Fruit fly (Drosophila melanogaster) whole organism, prepupa: ENCODE measurements around the gene CG13676.

Experiments
- CG10631 ChIP-seq: fragments of 200-800 bp; sonication (Bioruptor generic); optimal IDR thresholded peaks from 2 replicates; lab custom pipeline; 2016; ENCODE audit warnings: missing biosample characterization, missing genetic modification characterization
- CG10669 ChIP-seq: fragments of 200-800 bp; sonication (Bioruptor generic); optimal IDR thresholded peaks from 3 replicates; lab custom pipeline; 2018; ENCODE audit warnings: missing biosample characterization, mild to moderate bottlenecking, missing genetic modification characterization, moderate library complexity
- CG11762 ChIP-seq: fragments of 200-800 bp; sonication (Bioruptor generic); optimal IDR thresholded peaks from 3 replicates; lab custom pipeline; 2016; ENCODE audit warnings: missing biosample characterization, missing genetic modification characterization; ENCODE audit not compliant: insufficient read depth
- CG15336 ChIP-seq: fragments of 200-800 bp; sonication (Bioruptor generic); IDR thresholded peaks from 2 replicates; pipeline ENCODE4 v1.3.6; 2022; ENCODE audit warnings: missing biosample characterization, missing genetic modification characterization
- CG1621 ChIP-seq: fragments of 200-800 bp; sonication (Bioruptor generic); optimal IDR thresholded peaks from 3 replicates; lab custom pipeline; 2018; ENCODE audit warnings: missing biosample characterization, mild to moderate bottlenecking, missing genetic modification characterization
- CG16779 ChIP-seq: fragments of 200-800 bp; sonication (Bioruptor generic); optimal IDR thresholded peaks from 3 replicates; lab custom pipeline; 2017; ENCODE audit warnings: missing biosample characterization, mild to moderate bottlenecking, missing genetic modification characterization
- CG3032 ChIP-seq: fragments of 200-800 bp; optimal IDR thresholded peaks from 2 replicates; lab custom pipeline; 2019; ENCODE audit warnings: missing biosample characterization, mild to moderate bottlenecking, missing genetic modification characterization, moderate library complexity
- CG32006 ChIP-seq: fragments of 200-800 bp; sonication (Bioruptor generic); optimal IDR thresholded peaks from 3 replicates; lab custom pipeline; 2017; ENCODE audit warnings: missing biosample characterization, mild to moderate bottlenecking, missing genetic modification characterization
- CG4318 ChIP-seq: fragments of 200-800 bp; sonication (Bioruptor generic); optimal IDR thresholded peaks from 3 replicates; lab custom pipeline; 2017; ENCODE audit warnings: missing biosample characterization, mild to moderate bottlenecking, missing genetic modification characterization
- CG6163 ChIP-seq: fragments of 200-800 bp; sonication (Bioruptor generic); IDR thresholded peaks from 3 replicates; pipeline ENCODE4 v1.3.6; 2022; ENCODE audit warnings: missing biosample characterization, missing genetic modification characterization
- CG6276 ChIP-seq: fragments of 200-800 bp; sonication (Bioruptor generic); optimal IDR thresholded peaks from 2 replicates; lab custom pipeline; 2017; ENCODE audit warnings: missing biosample characterization, mild to moderate bottlenecking, missing genetic modification characterization
- CG6854 ChIP-seq: fragments of 200-800 bp; sonication (Bioruptor generic); optimal IDR thresholded peaks from 2 replicates; lab custom pipeline; 2017; ENCODE audit warnings: missing biosample characterization, mild to moderate bottlenecking, missing genetic modification characterization
- CG7368 ChIP-seq: fragments of 200-800 bp; sonication (Bioruptor generic); optimal IDR thresholded peaks from 3 replicates; lab custom pipeline; 2016; ENCODE audit warnings: missing biosample characterization, missing genetic modification characterization
- CG8632 ChIP-seq: fragments of 200-800 bp; sonication (Bioruptor generic); optimal IDR thresholded peaks from 3 replicates; lab custom pipeline; 2016; ENCODE audit warnings: missing biosample characterization, missing genetic modification characterization
- Eip75B ChIP-seq: fragments of 200-800 bp; sonication (Bioruptor generic); optimal IDR thresholded peaks from 3 replicates; lab custom pipeline; 2016; ENCODE audit warnings: missing biosample characterization, missing genetic modification characterization
- Eip93F ChIP-seq: fragments of 200-800 bp; sonication (Bioruptor generic); optimal IDR thresholded peaks from 2 replicates; lab custom pipeline; 2016; ENCODE audit warnings: missing biosample characterization, mild to moderate bottlenecking, missing genetic modification characterization
- Ets21C ChIP-seq: fragments of 200-800 bp; sonication (Bioruptor generic); optimal IDR thresholded peaks from 3 replicates; lab custom pipeline; 2016; ENCODE audit warnings: missing biosample characterization, missing genetic modification characterization
- Ets96B ChIP-seq: fragments of 200-800 bp; optimal IDR thresholded peaks from 2 replicates; lab custom pipeline; 2019; ENCODE audit warnings: missing biosample characterization, mild to moderate bottlenecking, missing genetic modification characterization, moderate library complexity
- Hr39 ChIP-seq: fragments of 200-800 bp; sonication (Bioruptor generic); optimal IDR thresholded peaks from 2 replicates; lab custom pipeline; 2016; ENCODE audit warnings: missing biosample characterization, missing genetic modification characterization
- Lpt ChIP-seq: fragments of 200-800 bp; sonication (Bioruptor generic); optimal IDR thresholded peaks from 3 replicates; lab custom pipeline; 2016; ENCODE audit warnings: missing biosample characterization, missing genetic modification characterization
- Met ChIP-seq: fragments of 200-800 bp; sonication (Bioruptor generic); optimal IDR thresholded peaks from 3 replicates; lab custom pipeline; 2016; ENCODE audit warnings: missing biosample characterization, missing genetic modification characterization
- OdsH ChIP-seq: fragments of 200-800 bp; sonication (Bioruptor generic); optimal IDR thresholded peaks from 3 replicates; lab custom pipeline; 2016; ENCODE audit warnings: missing biosample characterization, missing genetic modification characterization
- Sox14 ChIP-seq: fragments of 200-800 bp; sonication (Bioruptor generic); optimal IDR thresholded peaks from 3 replicates; lab custom pipeline; 2016; ENCODE audit warnings: missing biosample characterization, missing genetic modification characterization
- achi ChIP-seq: fragments of 200-800 bp; sonication (Bioruptor generic); optimal IDR thresholded peaks from 3 replicates; lab custom pipeline; 2016; ENCODE audit warnings: missing biosample characterization, missing genetic modification characterization
- dac ChIP-seq: fragments of 200-800 bp; sonication (Bioruptor generic); optimal IDR thresholded peaks from 2 replicates; lab custom pipeline; 2017; ENCODE audit warnings: missing biosample characterization, mild to moderate bottlenecking, missing genetic modification characterization
- dsx ChIP-seq: fragments of 200-800 bp; optimal IDR thresholded peaks from 3 replicates; lab custom pipeline; 2019; ENCODE audit warnings: missing biosample characterization, mild to moderate bottlenecking, missing genetic modification characterization, moderate library complexity; ENCODE audit not compliant: poor library complexity, severe bottlenecking
- esn ChIP-seq: fragments of 200-800 bp; sonication (Bioruptor generic); optimal IDR thresholded peaks from 2 replicates; lab custom pipeline; 2016; ENCODE audit warnings: missing biosample characterization, mild to moderate bottlenecking, missing genetic modification characterization, moderate library complexity
- fd85E ChIP-seq: fragments of 200-800 bp; sonication (Bioruptor generic); optimal IDR thresholded peaks from 3 replicates; lab custom pipeline; 2016; ENCODE audit warnings: missing biosample characterization, missing genetic modification characterization
- fkh ChIP-seq: fragments of 200-800 bp; sonication (Bioruptor generic); optimal IDR thresholded peaks from 3 replicates; lab custom pipeline; 2017; ENCODE audit warnings: missing biosample characterization, mild to moderate bottlenecking, missing genetic modification characterization, moderate library complexity
- salr ChIP-seq, 2 experiments: fragments of 200-800 bp; sonication (Bioruptor generic); optimal IDR thresholded peaks; 3 replicates each; lab custom pipeline; 2016 to 2018; ENCODE audit warnings: missing biosample characterization in 2 of 2, missing genetic modification characterization in 2 of 2, mild to moderate bottlenecking in 1 of 2
- svp ChIP-seq: fragments of 200-800 bp; sonication (Bioruptor generic); peaks from one replicate; lab custom pipeline; 2016; ENCODE audit warnings: missing biosample characterization, missing genetic modification characterization
- topi ChIP-seq: fragments of 200-800 bp; sonication (Bioruptor generic); optimal IDR thresholded peaks from 3 replicates; lab custom pipeline; 2016; ENCODE audit warnings: missing biosample characterization, missing genetic modification characterization
- vri ChIP-seq: fragments of 200-800 bp; sonication (Bioruptor generic); optimal IDR thresholded peaks from 3 replicates; lab custom pipeline; 2016; ENCODE audit warnings: missing biosample characterization, mild to moderate bottlenecking, missing genetic modification characterization

CG13676 gene

DNA sequence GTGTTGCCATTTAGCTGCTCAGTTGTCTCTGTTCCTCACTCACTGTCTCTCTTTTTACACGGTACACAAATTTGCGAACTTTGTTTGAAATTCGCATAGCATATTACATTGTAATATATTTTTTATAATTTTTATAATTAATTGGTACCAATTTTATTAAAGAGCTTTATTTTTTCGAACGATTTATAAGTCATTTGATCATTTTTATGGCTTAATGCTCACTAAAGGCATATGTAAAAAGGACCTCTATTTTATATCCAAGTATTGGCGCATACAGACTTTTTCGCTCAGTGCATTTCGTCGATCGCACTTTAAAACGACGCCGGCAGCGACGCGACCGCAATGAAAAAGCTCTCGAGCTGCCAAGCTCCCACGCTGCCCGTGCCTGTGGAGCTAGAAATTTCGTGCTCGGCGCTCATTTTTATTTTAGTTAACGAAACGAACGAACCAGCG lies 55.5 kb downstream of the CG13676 start (continued):
- TF ChIP-seq fkh (GFP tag; lab: Kevin White, UChicago), result peak; percentile 51
- peak; percentile 91 for TF ChIP-seq esn
- TF ChIP-seq Eip93F (GFP tag; lab: Kevin White, UChicago), result peak; percentile 74
- peak; percentile 90 for TF ChIP-seq CG7368
- TF ChIP-seq CG6276, result peak; percentile 97
- peak; percentile 83 for TF ChIP-seq Met (GFP tag; lab: Kevin White, UChicago)
- peak; percentile 97 for TF ChIP-seq Lpt (GFP tag; lab: Kevin White, UChicago)
- peak; percentile 91 for TF ChIP-seq dac (GFP tag; lab: Kevin White, UChicago)
- TF ChIP-seq CG4318 (GFP tag; lab: Kevin White, UChicago), result peak; percentile 94
- TF ChIP-seq CG6854 (GFP tag; lab: Kevin White, UChicago), result peak; percentile 45
- TF ChIP-seq svp (GFP tag; lab: Kevin White, UChicago), result peak; percentile 89
- peak; percentile 54 for TF ChIP-seq fd85E (GFP tag; lab: Kevin White, UChicago)
- TF ChIP-seq CG15336 (GFP tag; lab: Robert Waterston, UW), result peak; percentile 97
- TF ChIP-seq topi (GFP tag; lab: Kevin White, UChicago), result peak; percentile 82

DNA sequence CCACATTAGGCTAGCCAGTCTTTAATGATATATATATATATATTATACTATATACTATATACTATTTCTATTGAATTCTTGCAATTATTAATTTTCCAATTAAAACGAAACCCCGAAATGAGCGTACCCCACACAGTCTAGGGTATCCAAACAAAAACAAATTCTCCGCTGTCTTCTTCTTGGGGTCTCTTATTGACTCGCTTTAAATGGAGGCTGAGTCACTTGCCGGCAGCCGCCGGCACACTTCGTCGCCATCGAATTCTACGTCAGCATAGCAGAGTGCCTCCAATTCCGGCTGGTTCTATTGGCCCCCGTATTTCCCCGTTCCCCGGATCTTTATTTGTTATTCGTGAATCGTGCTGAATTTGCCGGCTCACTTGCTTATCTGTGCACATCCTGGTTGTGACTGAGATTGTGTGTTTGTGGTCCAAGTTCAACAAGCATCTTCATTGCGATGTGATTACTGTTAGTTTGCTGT lies 56.9 kb downstream of the CG13676 start:
- TF ChIP-seq salr (GFP tag; optimal IDR thresholded peaks at IDR 0.05; lab: Kevin White, UChicago) (no peak), CG10669 (GFP tag; lab: Kevin White, UChicago) (no peak), Eip75B (GFP tag; lab: Kevin White, UChicago) (no peak), Ets96B (tag; lab: Kevin White, UChicago) (no peak), CG32006 (GFP tag; lab: Kevin White, UChicago) (peak; percentile 32), CG10631 (GFP tag; lab: Kevin White, UChicago) (peak; percentile 13), fd85E (GFP tag; lab: Kevin White, UChicago) (no peak), CG11762 (GFP tag; lab: Kevin White, UChicago) (no peak), CG6854 (GFP tag; lab: Kevin White, UChicago) (no peak), fkh (GFP tag; lab: Kevin White, UChicago) (peak; percentile 69), CG1621 (no peak), svp (GFP tag; lab: Kevin White, UChicago) (peak; percentile 79), CG8632 (no peak), CG16779 (no peak), Sox14 (GFP tag; lab: Kevin White, UChicago) (no peak), Hr39 (GFP tag; lab: Kevin White, UChicago) (no peak), CG3032 (no peak), OdsH (no peak), achi (no peak), CG6163 (GFP tag; lab: Robert Waterston, UW) (no peak), dsx (GFP tag; lab: Kevin White, UChicago) (no peak), Ets21C (no peak), topi (GFP tag; lab: Kevin White, UChicago) (no peak), CG15336 (GFP tag; lab: Robert Waterston, UW) (0 out of 2 replicates have a peak, but pooled peaks have one; percentile 17)

DNA sequence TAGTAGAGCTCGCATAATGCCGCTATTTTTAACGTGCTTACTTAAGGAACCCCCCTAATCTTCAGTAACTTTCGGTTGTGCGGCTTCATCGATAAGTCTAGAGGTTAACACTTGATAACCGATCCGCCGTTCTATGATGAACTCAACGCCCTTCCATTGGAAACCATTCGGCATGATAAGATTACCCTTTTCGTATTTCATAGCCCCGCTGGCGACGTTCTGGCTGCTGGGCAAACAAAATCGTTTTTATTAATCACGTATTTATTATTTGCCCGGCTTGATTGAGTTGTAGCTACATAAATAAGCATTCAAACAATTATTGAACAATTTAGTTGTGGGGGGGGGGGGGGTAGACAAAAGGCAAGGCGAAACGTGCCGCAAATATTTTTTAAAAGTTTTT lies 58.1 kb downstream of the CG13676 start:
- TF ChIP-seq Sox14 (GFP tag; lab: Kevin White, UChicago) (no peak), fkh (GFP tag; lab: Kevin White, UChicago) (peak; percentile 84), vri (GFP tag; lab: Kevin White, UChicago) (peak; percentile 70), svp (GFP tag; lab: Kevin White, UChicago) (peak; percentile 91)
- TF ChIP-seq, all 60 proteins: peak for 3
